Worm (Caenorhabditis elegans): ENCODE measurements around the gene txt-11.

- TF ChIP-seq unc-3 (GFP tag; conservative IDR thresholded peaks at IDR 0.05) (no peak), unc-3 (tag; optimal IDR thresholded peaks at IDR 0.05) (no peak), ama-1 (optimal IDR thresholded peaks at IDR 0.05) (no peak), elt-2 (tag; optimal IDR thresholded peaks at IDR 0.05) (no peak), madf-2 (tag; optimal IDR thresholded peaks at IDR 0.05) (no peak)
Observed at ce11 chrV:3417928-3418327, 4.8 kb downstream of the txt-11 start, which contains the start of gene T20D4.3.

All from whole organism, late embryonic.